Worm (Caenorhabditis elegans) whole organism, mixed stage, embryonic: Measurements from ENCODE around the gene T10D4.6.

ENCODE experiments used
- M03D4.4 ChIP-seq: sonication (generic microtip); optimal IDR thresholded peaks from 2 replicates; lab custom pipeline; 2017; ENCODE audit warnings: mild to moderate bottlenecking, missing genetic modification characterization, missing compliant biosample characterization
- blmp-1 ChIP-seq: fragments of 150-350 bp; optimal IDR thresholded peaks from 2 replicates; lab custom pipeline; 2014; ENCODE audit warnings: missing biosample characterization, missing genetic modification characterization
- ceh-83 ChIP-seq: fragments of 200-800 bp; sonication (Bioruptor generic); optimal IDR thresholded peaks from 2 replicates; lab custom pipeline; 2018; ENCODE audit warnings: mild to moderate bottlenecking, missing genetic modification characterization, missing compliant biosample characterization
- elt-1 ChIP-seq: sonication (generic microtip); optimal IDR thresholded peaks from 2 replicates; lab custom pipeline; 2017; ENCODE audit warnings: missing genetic modification characterization, mild to moderate bottlenecking, missing compliant biosample characterization, antibody characterized with exemption, moderate library complexity, borderline replicate concordance; ENCODE audit not compliant: insufficient read depth
- elt-3 ChIP-seq: fragments of 150-350 bp; optimal IDR thresholded peaks from 2 replicates; lab custom pipeline; 2014; ENCODE audit warnings: missing biosample characterization, missing genetic modification characterization
- hlh-1 ChIP-seq: fragments of 150-350 bp; optimal IDR thresholded peaks from 2 replicates; lab custom pipeline; 2014; ENCODE audit warnings: missing biosample characterization, missing genetic modification reagents, missing genetic modification characterization
- lin-32 ChIP-seq: fragments of 200-800 bp; sonication (Bioruptor generic); optimal IDR thresholded peaks from 2 replicates; lab custom pipeline; 2018; ENCODE audit warnings: mild to moderate bottlenecking, missing genetic modification characterization, missing compliant biosample characterization
- mab-5 ChIP-seq: fragments of 150-350 bp; optimal IDR thresholded peaks from 2 replicates; lab custom pipeline; 2014; ENCODE audit warnings: missing biosample characterization, missing genetic modification characterization
- mep-1 ChIP-seq: fragments of 150-350 bp; optimal IDR thresholded peaks from 2 replicates; lab custom pipeline; 2017; ENCODE audit warnings: missing biosample characterization, missing genetic modification reagents, missing genetic modification characterization, inconsistent platforms
- mls-2 ChIP-seq: sonication (generic microtip); optimal IDR thresholded peaks from 2 replicates; lab custom pipeline; 2016; ENCODE audit warnings: mild to moderate bottlenecking, missing genetic modification characterization, moderate library complexity, missing compliant biosample characterization
- nhr-2 ChIP-seq: fragments of 150-350 bp; optimal IDR thresholded peaks from 2 replicates; lab custom pipeline; 2014; ENCODE audit warnings: missing biosample characterization, missing genetic modification characterization
- nhr-237 ChIP-seq: fragments of 150-350 bp; optimal IDR thresholded peaks from 2 replicates; lab custom pipeline; 2014; ENCODE audit warnings: missing biosample characterization, missing genetic modification characterization
- nhr-76 ChIP-seq: sonication (generic microtip); optimal IDR thresholded peaks from 2 replicates; lab custom pipeline; 2017; ENCODE audit warnings: missing biosample characterization, missing genetic modification characterization
- pha-4 ChIP-seq: fragments of 150-350 bp; optimal IDR thresholded peaks from 2 replicates; lab custom pipeline; 2018; ENCODE audit warnings: missing biosample characterization, missing genetic modification reagents, missing genetic modification characterization
- sem-2 ChIP-seq: fragments of 200-800 bp; sonication (Bioruptor generic); optimal IDR thresholded peaks from 2 replicates; lab custom pipeline; 2018; ENCODE audit warnings: mild to moderate bottlenecking, missing genetic modification characterization, missing compliant biosample characterization
- unc-39 ChIP-seq: fragments of 150-350 bp; optimal IDR thresholded peaks from 2 replicates; lab custom pipeline; 2014; ENCODE audit warnings: missing biosample characterization, missing genetic modification characterization
- zip-8 ChIP-seq: fragments of 150-350 bp; optimal IDR thresholded peaks from 2 replicates; lab custom pipeline; 2014; ENCODE audit warnings: missing biosample characterization, missing genetic modification characterization
- ztf-11 ChIP-seq: fragments of 150-350 bp; optimal IDR thresholded peaks from 2 replicates; lab custom pipeline; 2014; ENCODE audit warnings: missing biosample characterization, missing genetic modification characterization

The T10D4.6 gene

DNA sequence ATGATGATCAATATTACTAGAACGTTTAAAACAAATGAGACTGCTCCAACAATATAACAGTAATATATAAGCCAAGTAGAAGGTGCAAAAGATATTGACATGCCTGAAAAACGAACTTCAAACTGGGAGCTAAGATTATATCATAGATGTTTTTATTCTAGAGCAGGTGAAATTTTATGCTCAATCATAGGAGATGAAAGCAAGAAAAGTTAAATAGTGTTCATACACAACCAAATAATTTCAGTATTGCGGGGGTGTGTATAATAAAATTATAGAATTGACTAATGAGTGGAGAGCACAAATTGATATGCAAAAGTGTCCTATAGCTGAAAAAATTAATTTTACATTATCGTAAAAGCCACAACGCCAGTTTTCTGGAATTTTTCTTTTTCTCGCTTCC, 39.9 kb downstream of the T10D4.6 start, which contains the start of gene sri-34:
Gene sri-34, minus strand, starts transcription at position 101 of the 400 bp plus-strand sequence.
- TF ChIP-seq zip-8 (tag; lab: Kevin White, UChicago) (no peak), blmp-1 (tag; lab: Kevin White, UChicago) (no peak), lin-32 (no peak), mab-5 (tag; lab: Kevin White, UChicago) (no peak), nhr-76 (tag; lab: Kevin White, UChicago) (no peak), M03D4.4 (no peak), ztf-11 (no peak), sem-2 (GFP tag; lab: Kevin White, UChicago) (no peak), pha-4 (tag; lab: Kevin White, UChicago) (no peak), elt-3 (tag; lab: Kevin White, UChicago) (no peak), ceh-83 (GFP tag; lab: Kevin White, UChicago) (no peak), unc-39 (tag; lab: Kevin White, UChicago) (no peak), nhr-2 (tag; lab: Kevin White, UChicago) (no peak)
- TF ChIP-seq, all 35 proteins: peak for 0

DNA sequence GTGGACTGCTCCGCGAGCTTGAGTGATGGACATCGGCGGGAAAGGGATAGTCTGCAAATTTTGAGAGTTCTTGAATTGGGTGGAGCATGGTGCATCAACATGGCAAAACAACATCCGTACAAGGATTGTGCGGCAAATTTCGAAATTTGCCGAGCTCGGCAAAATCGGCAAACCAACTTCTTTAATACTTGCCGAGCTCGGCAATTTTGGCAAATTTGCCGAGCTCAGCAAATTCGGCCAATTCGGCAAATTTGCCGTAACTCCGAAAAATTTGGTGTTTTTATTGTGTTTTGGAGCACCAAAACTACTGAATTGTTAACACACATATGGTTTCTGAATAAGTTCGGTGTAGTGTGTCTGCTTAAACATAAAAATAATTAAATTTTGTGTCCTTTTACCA, 51.0 kb downstream of the T10D4.6 start, which contains the start of gene fbxc-55:
Gene fbxc-55, minus strand, starts transcription at position 101 of the 400 bp plus-strand sequence.
- TF ChIP-seq hlh-1 (tag; lab: Kevin White, UChicago) (no peak), nhr-237 (tag; lab: Kevin White, UChicago) (no peak), mls-2 (no peak), lin-32 (no peak), elt-1 (no peak), blmp-1 (tag; lab: Kevin White, UChicago) (no peak), mep-1 (tag; lab: Kevin White, UChicago) (no peak)

DNA sequence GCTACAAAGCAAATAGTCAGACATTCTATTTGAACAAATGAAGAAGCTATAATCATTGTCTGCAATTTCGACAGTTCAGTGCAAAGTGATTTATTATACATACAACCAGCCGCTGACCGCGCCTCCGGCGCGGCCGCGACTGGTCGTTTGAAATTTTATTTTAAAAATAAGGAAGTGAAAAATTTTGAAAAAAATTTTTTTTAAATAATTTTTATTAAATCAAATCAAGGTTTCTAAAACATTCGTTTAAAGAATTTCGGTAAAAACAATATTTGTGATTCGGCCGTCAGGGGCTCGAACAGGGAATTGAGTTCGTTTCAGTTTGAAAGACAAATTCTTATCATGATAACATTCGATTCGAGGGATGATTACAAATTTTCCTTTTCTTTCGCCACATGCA, 53.0 kb downstream of the T10D4.6 start, which contains the start of gene Y27F2A.10:
Gene Y27F2A.10, minus strand, starts transcription at position 101 of the 400 bp plus-strand sequence.
- TF ChIP-seq sem-2 (GFP tag; lab: Kevin White, UChicago): no peak
- no peak for TF ChIP-seq nhr-237 (tag; lab: Kevin White, UChicago)
- TF ChIP-seq ztf-11: no peak
- no peak for TF ChIP-seq nhr-2 (tag; lab: Kevin White, UChicago)
